Fruit fly (Drosophila melanogaster) whole organism, prepupa: Measurements from ENCODE around the gene CG46312.

Source experiments
- Blimp-1 ChIP-seq: fragments of 200-800 bp; sonication (Bioruptor generic); optimal IDR thresholded peaks from 3 replicates; lab custom pipeline; 2017; ENCODE audit warnings: missing biosample characterization, missing genetic modification characterization, mild to moderate bottlenecking, moderate library complexity, missing genetic modification reagents
- CG10631 ChIP-seq: fragments of 200-800 bp; sonication (Bioruptor generic); optimal IDR thresholded peaks from 2 replicates; lab custom pipeline; 2016; ENCODE audit warnings: missing biosample characterization, missing genetic modification characterization
- CG10669 ChIP-seq: fragments of 200-800 bp; sonication (Bioruptor generic); optimal IDR thresholded peaks from 3 replicates; lab custom pipeline; 2018; ENCODE audit warnings: missing biosample characterization, mild to moderate bottlenecking, missing genetic modification characterization, moderate library complexity
- CG11294 ChIP-seq: fragments of 200-800 bp; sonication (Bioruptor generic); IDR thresholded peaks from 2 replicates; pipeline ENCODE4 v1.3.6; 2022; ENCODE audit warnings: missing biosample characterization, missing genetic modification characterization
- CG11762 ChIP-seq: fragments of 200-800 bp; sonication (Bioruptor generic); optimal IDR thresholded peaks from 3 replicates; lab custom pipeline; 2016; ENCODE audit warnings: missing biosample characterization, missing genetic modification characterization; ENCODE audit not compliant: insufficient read depth
- CG11902 ChIP-seq: fragments of 200-800 bp; sonication (Bioruptor generic); optimal IDR thresholded peaks from 3 replicates; lab custom pipeline; 2016; ENCODE audit warnings: missing biosample characterization, missing genetic modification characterization
- CG15336 ChIP-seq: fragments of 200-800 bp; sonication (Bioruptor generic); IDR thresholded peaks from 2 replicates; pipeline ENCODE4 v1.3.6; 2022; ENCODE audit warnings: missing biosample characterization, missing genetic modification characterization
- CG16779 ChIP-seq: fragments of 200-800 bp; sonication (Bioruptor generic); optimal IDR thresholded peaks from 3 replicates; lab custom pipeline; 2017; ENCODE audit warnings: missing biosample characterization, mild to moderate bottlenecking, missing genetic modification characterization
- CG31627 ChIP-seq: fragments of 200-800 bp; sonication (Bioruptor generic); optimal IDR thresholded peaks from 3 replicates; lab custom pipeline; 2016; ENCODE audit warnings: missing biosample characterization, missing genetic modification characterization
- CG32006 ChIP-seq: fragments of 200-800 bp; sonication (Bioruptor generic); optimal IDR thresholded peaks from 3 replicates; lab custom pipeline; 2017; ENCODE audit warnings: missing biosample characterization, mild to moderate bottlenecking, missing genetic modification characterization
- CG34406 ChIP-seq: fragments of 200-800 bp; sonication (Bioruptor generic); optimal IDR thresholded peaks from 3 replicates; lab custom pipeline; 2016; ENCODE audit warnings: missing biosample characterization, missing genetic modification characterization
- CG3919 ChIP-seq: fragments of 200-800 bp; sonication (Bioruptor generic); optimal IDR thresholded peaks from 3 replicates; lab custom pipeline; 2016; ENCODE audit warnings: missing biosample characterization, missing genetic modification characterization
- CG6163 ChIP-seq: fragments of 200-800 bp; sonication (Bioruptor generic); IDR thresholded peaks from 3 replicates; pipeline ENCODE4 v1.3.6; 2022; ENCODE audit warnings: missing biosample characterization, missing genetic modification characterization
- CG6276 ChIP-seq: fragments of 200-800 bp; sonication (Bioruptor generic); optimal IDR thresholded peaks from 2 replicates; lab custom pipeline; 2017; ENCODE audit warnings: missing biosample characterization, mild to moderate bottlenecking, missing genetic modification characterization
- CG6808 ChIP-seq: fragments of 200-800 bp; sonication (Bioruptor generic); optimal IDR thresholded peaks from 3 replicates; lab custom pipeline; 2017; ENCODE audit warnings: missing biosample characterization, missing genetic modification characterization, mild to moderate bottlenecking, moderate library complexity, missing genetic modification reagents
- CG7368 ChIP-seq: fragments of 200-800 bp; sonication (Bioruptor generic); optimal IDR thresholded peaks from 3 replicates; lab custom pipeline; 2016; ENCODE audit warnings: missing biosample characterization, missing genetic modification characterization
- CG8119 ChIP-seq: fragments of 200-800 bp; sonication (Bioruptor generic); IDR thresholded peaks from 3 replicates; pipeline ENCODE4 v1.3.6; 2022; ENCODE audit warnings: missing biosample characterization, missing genetic modification characterization
- CG9139 ChIP-seq: fragments of 200-800 bp; sonication (Bioruptor generic); optimal IDR thresholded peaks from 3 replicates; lab custom pipeline; 2017; ENCODE audit warnings: missing biosample characterization, mild to moderate bottlenecking, missing genetic modification characterization
- Eip75B ChIP-seq: fragments of 200-800 bp; sonication (Bioruptor generic); optimal IDR thresholded peaks from 3 replicates; lab custom pipeline; 2016; ENCODE audit warnings: missing biosample characterization, missing genetic modification characterization
- Eip78C ChIP-seq: fragments of 200-800 bp; sonication (Bioruptor generic); peaks from one replicate; lab custom pipeline; 2016; ENCODE audit warnings: missing biosample characterization, missing genetic modification characterization
- Eip93F ChIP-seq: fragments of 200-800 bp; sonication (Bioruptor generic); optimal IDR thresholded peaks from 2 replicates; lab custom pipeline; 2016; ENCODE audit warnings: missing biosample characterization, mild to moderate bottlenecking, missing genetic modification characterization
- Ets96B ChIP-seq: fragments of 200-800 bp; optimal IDR thresholded peaks from 2 replicates; lab custom pipeline; 2019; ENCODE audit warnings: missing biosample characterization, mild to moderate bottlenecking, missing genetic modification characterization, moderate library complexity
- Gug ChIP-seq: fragments of 200-800 bp; sonication (Bioruptor generic); IDR thresholded peaks from 2 replicates; pipeline ENCODE4 v1.3.6; 2022; ENCODE audit warnings: missing biosample characterization, missing genetic modification characterization
- Hr38 ChIP-seq: sonication (Bioruptor generic); optimal IDR thresholded peaks from 2 replicates; lab custom pipeline; 2016; ENCODE audit warnings: missing biosample characterization, missing genetic modification characterization
- Hr39 ChIP-seq: fragments of 200-800 bp; sonication (Bioruptor generic); optimal IDR thresholded peaks from 2 replicates; lab custom pipeline; 2016; ENCODE audit warnings: missing biosample characterization, missing genetic modification characterization
- Hr4 ChIP-seq: fragments of 200-800 bp; sonication (Bioruptor generic); optimal IDR thresholded peaks from 3 replicates; lab custom pipeline; 2016; ENCODE audit warnings: missing biosample characterization, missing genetic modification characterization
- Met ChIP-seq: fragments of 200-800 bp; sonication (Bioruptor generic); optimal IDR thresholded peaks from 3 replicates; lab custom pipeline; 2016; ENCODE audit warnings: missing biosample characterization, missing genetic modification characterization
- OdsH ChIP-seq: fragments of 200-800 bp; sonication (Bioruptor generic); optimal IDR thresholded peaks from 3 replicates; lab custom pipeline; 2016; ENCODE audit warnings: missing biosample characterization, missing genetic modification characterization
- Smox ChIP-seq: fragments of 200-800 bp; sonication (Bioruptor generic); optimal IDR thresholded peaks from 3 replicates; lab custom pipeline; 2016; ENCODE audit warnings: missing biosample characterization, missing genetic modification characterization
- Sox15 ChIP-seq: fragments of 200-800 bp; sonication (Bioruptor generic); optimal IDR thresholded peaks from 3 replicates; lab custom pipeline; 2016; ENCODE audit warnings: missing biosample characterization, missing genetic modification characterization
- achi ChIP-seq: fragments of 200-800 bp; sonication (Bioruptor generic); optimal IDR thresholded peaks from 3 replicates; lab custom pipeline; 2016; ENCODE audit warnings: missing biosample characterization, missing genetic modification characterization
- acj6 ChIP-seq: fragments of 200-800 bp; sonication (Bioruptor generic); optimal IDR thresholded peaks from 3 replicates; lab custom pipeline; 2016; ENCODE audit warnings: missing biosample characterization, missing genetic modification characterization
- dsx ChIP-seq: fragments of 200-800 bp; optimal IDR thresholded peaks from 3 replicates; lab custom pipeline; 2019; ENCODE audit warnings: missing biosample characterization, mild to moderate bottlenecking, missing genetic modification characterization, moderate library complexity; ENCODE audit not compliant: poor library complexity, severe bottlenecking
- eg ChIP-seq: fragments of 200-800 bp; sonication (Bioruptor generic); IDR thresholded peaks from 3 replicates; pipeline ENCODE4 v1.3.6; 2022; ENCODE audit warnings: missing biosample characterization, missing genetic modification characterization
- esn ChIP-seq: fragments of 200-800 bp; sonication (Bioruptor generic); optimal IDR thresholded peaks from 2 replicates; lab custom pipeline; 2016; ENCODE audit warnings: missing biosample characterization, mild to moderate bottlenecking, missing genetic modification characterization, moderate library complexity
- fd85E ChIP-seq: fragments of 200-800 bp; sonication (Bioruptor generic); optimal IDR thresholded peaks from 3 replicates; lab custom pipeline; 2016; ENCODE audit warnings: missing biosample characterization, missing genetic modification characterization
- fkh ChIP-seq: fragments of 200-800 bp; sonication (Bioruptor generic); optimal IDR thresholded peaks from 3 replicates; lab custom pipeline; 2017; ENCODE audit warnings: missing biosample characterization, mild to moderate bottlenecking, missing genetic modification characterization, moderate library complexity
- lz ChIP-seq: fragments of 200-800 bp; sonication (Bioruptor generic); optimal IDR thresholded peaks from 3 replicates; lab custom pipeline; 2016; ENCODE audit warnings: missing biosample characterization, missing genetic modification characterization
- spab ChIP-seq: fragments of 200-800 bp; sonication (Bioruptor generic); optimal IDR thresholded peaks from 2 replicates; lab custom pipeline; 2017; ENCODE audit warnings: missing biosample characterization, mild to moderate bottlenecking, missing genetic modification characterization, missing genetic modification reagents
- ss ChIP-seq, 2 experiments: fragments of 200-800 bp; sonication (Bioruptor generic); optimal IDR thresholded peaks; 2 replicates in 1 of 2; 3 replicates in 1 of 2; lab custom pipeline; 2017 to 2018; ENCODE audit warnings: mild to moderate bottlenecking in 2 of 2, missing biosample characterization in 2 of 2, missing genetic modification characterization in 2 of 2, moderate library complexity in 1 of 2
- svp ChIP-seq: fragments of 200-800 bp; sonication (Bioruptor generic); peaks from one replicate; lab custom pipeline; 2016; ENCODE audit warnings: missing biosample characterization, missing genetic modification characterization
- topi ChIP-seq: fragments of 200-800 bp; sonication (Bioruptor generic); optimal IDR thresholded peaks from 3 replicates; lab custom pipeline; 2016; ENCODE audit warnings: missing biosample characterization, missing genetic modification characterization
- vri ChIP-seq: fragments of 200-800 bp; sonication (Bioruptor generic); optimal IDR thresholded peaks from 3 replicates; lab custom pipeline; 2016; ENCODE audit warnings: missing biosample characterization, mild to moderate bottlenecking, missing genetic modification characterization

CG46312 gene

dm6 chrX:15991618-15992526 is at the start of gene CG46312, which contains the start of the genes eIF5 and exd:
Gene CG46312, minus strand, starts transcription at chrX:15991974.
Gene eIF5, minus strand, starts transcription at chrX:15991974.
Gene exd, plus strand, starts transcription at chrX:15992468.
- TF ChIP-seq Eip75B (GFP tag; lab: Kevin White, UChicago), result no peak
- no peak for TF ChIP-seq acj6 (GFP tag; lab: Kevin White, UChicago)
- no peak for TF ChIP-seq Gug (GFP tag; lab: Robert Waterston, UW)
- TF ChIP-seq CG10631 (GFP tag; lab: Kevin White, UChicago), result peak; percentile 17
- TF ChIP-seq Eip93F (GFP tag; lab: Kevin White, UChicago), result no peak
- TF ChIP-seq CG3919 (GFP tag; lab: Kevin White, UChicago), result no peak
- TF ChIP-seq CG7368, result no peak
- no peak for TF ChIP-seq CG32006 (GFP tag; lab: Kevin White, UChicago)
- TF ChIP-seq CG34406, result no peak
- TF ChIP-seq Eip78C (GFP tag; lab: Kevin White, UChicago), result peak; percentile 21
- TF ChIP-seq Met (GFP tag; lab: Kevin White, UChicago), result no peak
- TF ChIP-seq achi (GFP tag; lab: Kevin White, UChicago), result peak; percentile 1
- TF ChIP-seq, all 60 proteins: peak for 3

dm6 chrX:16008814-16009213 is 17.0 kb upstream of the CG46312 start, which contains the start of gene Muc14A:
Gene Muc14A, plus strand, starts transcription at chrX:16009114.
- no peak for TF ChIP-seq acj6 (GFP tag; lab: Kevin White, UChicago)
- TF ChIP-seq CG6808 (GFP tag; lab: Kevin White, UChicago), result no peak
- TF ChIP-seq fd85E, result no peak
- TF ChIP-seq ss (GFP tag; optimal IDR thresholded peaks at IDR 0.05; lab: Kevin White, UChicago), result no peak
- no peak for TF ChIP-seq CG11762 (GFP tag; lab: Kevin White, UChicago)
- no peak for TF ChIP-seq vri (GFP tag; lab: Kevin White, UChicago)
- no peak for TF ChIP-seq CG16779
- no peak for TF ChIP-seq fkh

- TF ChIP-seq CG8119 (GFP tag; lab: Robert Waterston, UW), result no peak
- no peak for TF ChIP-seq dsx (GFP tag; lab: Kevin White, UChicago)
- TF ChIP-seq spab (GFP tag; lab: Kevin White, UChicago), result no peak
- no peak for TF ChIP-seq CG6808 (GFP tag; lab: Kevin White, UChicago)
- no peak for TF ChIP-seq fkh
- no peak for TF ChIP-seq CG9139 (GFP tag; lab: Kevin White, UChicago)
- TF ChIP-seq fd85E, result no peak
- TF ChIP-seq svp, result peak; percentile 47
- TF ChIP-seq lz (GFP tag; lab: Kevin White, UChicago), result peak; percentile 8
- TF ChIP-seq acj6 (GFP tag; lab: Kevin White, UChicago), result no peak
- TF ChIP-seq CG6163 (GFP tag; lab: Robert Waterston, UW), result no peak
- TF ChIP-seq eg (GFP tag; lab: Robert Waterston, UW), result no peak
- TF ChIP-seq CG7368, result no peak
- no peak for TF ChIP-seq Ets96B (tag; lab: Kevin White, UChicago)
- TF ChIP-seq CG11902 (GFP tag; lab: Kevin White, UChicago), result no peak
- TF ChIP-seq achi (GFP tag; lab: Kevin White, UChicago), result no peak
- TF ChIP-seq Gug (GFP tag; lab: Robert Waterston, UW), result no peak
- TF ChIP-seq OdsH (GFP tag; lab: Kevin White, UChicago), result no peak
- no peak for TF ChIP-seq CG10631 (GFP tag; lab: Kevin White, UChicago)
- TF ChIP-seq Sox15 (GFP tag; lab: Kevin White, UChicago), result no peak
- no peak for TF ChIP-seq Hr38 (GFP tag; lab: Kevin White, UChicago)
- TF ChIP-seq CG15336 (GFP tag; lab: Robert Waterston, UW), result no peak
- no peak for TF ChIP-seq CG31627
- TF ChIP-seq Blimp-1 (GFP tag; lab: Kevin White, UChicago), result no peak
- no peak for TF ChIP-seq CG10669 (GFP tag; lab: Kevin White, UChicago)
- no peak for TF ChIP-seq CG16779
- TF ChIP-seq Eip78C (GFP tag; lab: Kevin White, UChicago), result peak; percentile 76
- TF ChIP-seq CG11294 (GFP tag; lab: Robert Waterston, UW), result no peak
- no peak for TF ChIP-seq Hr39 (GFP tag; lab: Kevin White, UChicago)
- TF ChIP-seq esn (GFP tag; lab: Kevin White, UChicago), result peak; percentile 12
- no peak for TF ChIP-seq Smox (GFP tag; lab: Kevin White, UChicago)
- no peak for TF ChIP-seq CG6276 (GFP tag; lab: Kevin White, UChicago)
- TF ChIP-seq Met (GFP tag; lab: Kevin White, UChicago), result no peak
- no peak for TF ChIP-seq Hr4 (GFP tag; lab: Kevin White, UChicago)
- no peak for TF ChIP-seq CG32006 (GFP tag; lab: Kevin White, UChicago)
- TF ChIP-seq CG3919 (GFP tag; lab: Kevin White, UChicago), result no peak
- TF ChIP-seq topi, result peak; percentile 6
Observed at dm6 chrX:16005551-16006197, 13.9 kb upstream of the CG46312 start, which contains the start of the genes vap and CG12698. Gene vap, minus strand, starts transcription at chrX:16005812. Gene CG12698, plus strand, starts transcription at chrX:16006147.
